Fruit fly (Drosophila melanogaster) whole organism, embryonic: ENCODE measurements around the gene Cln7.

Experiments used
- Ada2b ChIP-seq: fragments of 200-800 bp; sonication (Bioruptor generic); IDR thresholded peaks from 2 replicates; pipeline ENCODE4 v1.3.6; 2022; ENCODE audit warnings: missing biosample characterization, missing genetic modification characterization
- Atf-2 ChIP-seq: fragments of 200-800 bp; sonication (Bioruptor generic); optimal IDR thresholded peaks from 2 replicates; lab custom pipeline; 2016; ENCODE audit warnings: missing biosample characterization, missing genetic modification characterization
- Atf3 ChIP-seq: fragments of 200-800 bp; sonication (Bioruptor generic); optimal IDR thresholded peaks from 3 replicates; lab custom pipeline; 2016; ENCODE audit warnings: missing biosample characterization, missing genetic modification characterization
- CG10147 ChIP-seq: fragments of 200-800 bp; sonication (Bioruptor generic); optimal IDR thresholded peaks from 2 replicates; lab custom pipeline; 2019; ENCODE audit warnings: missing biosample characterization, mild to moderate bottlenecking, missing genetic modification characterization, moderate library complexity
- CG11085 ChIP-seq: fragments of 200-800 bp; sonication (Bioruptor generic); IDR thresholded peaks from 2 replicates; pipeline ENCODE4 v1.3.6; 2022; ENCODE audit warnings: missing biosample characterization, missing genetic modification characterization
- CG12104 ChIP-seq: fragments of 200-800 bp; sonication (Bioruptor generic); optimal IDR thresholded peaks from 3 replicates; lab custom pipeline; 2016; ENCODE audit warnings: missing biosample characterization, missing genetic modification characterization
- CG12769 ChIP-seq: fragments of 200-800 bp; sonication (Bioruptor generic); optimal IDR thresholded peaks from 2 replicates; lab custom pipeline; 2019; ENCODE audit warnings: missing biosample characterization, mild to moderate bottlenecking, missing genetic modification characterization, moderate library complexity
- CG13287 ChIP-seq: fragments of 200-800 bp; sonication (Bioruptor generic); IDR thresholded peaks from 2 replicates; pipeline ENCODE4 v1.3.6; 2022; ENCODE audit warnings: missing biosample characterization, missing genetic modification characterization; ENCODE audit not compliant: partially characterized antibody
- CG16813 ChIP-seq: fragments of 200-800 bp; sonication (Bioruptor generic); IDR thresholded peaks from 3 replicates; pipeline ENCODE4 v1.3.6; 2022; ENCODE audit warnings: missing biosample characterization, missing genetic modification characterization; ENCODE audit not compliant: partially characterized antibody
- CG30403 ChIP-seq: fragments of 200-800 bp; sonication (Bioruptor generic); optimal IDR thresholded peaks from 3 replicates; lab custom pipeline; 2016; ENCODE audit warnings: missing biosample characterization, missing genetic modification characterization
- CG30431 ChIP-seq: fragments of 200-800 bp; sonication (Bioruptor generic); optimal IDR thresholded peaks from 2 replicates; lab custom pipeline; 2017; ENCODE audit warnings: missing biosample characterization, missing genetic modification characterization
- CG3065 ChIP-seq: fragments of 200-800 bp; sonication (Bioruptor generic); optimal IDR thresholded peaks from 2 replicates; lab custom pipeline; 2016; ENCODE audit warnings: missing biosample characterization, missing genetic modification characterization
- CG31441 ChIP-seq: fragments of 200-800 bp; sonication (Bioruptor generic); IDR thresholded peaks from 2 replicates; pipeline ENCODE4 v1.3.6; 2022; ENCODE audit warnings: missing biosample characterization, missing genetic modification characterization
- CG33213 ChIP-seq: fragments of 200-800 bp; sonication (Bioruptor generic); optimal IDR thresholded peaks from 3 replicates; lab custom pipeline; 2016; ENCODE audit warnings: missing biosample characterization, missing genetic modification characterization
- CG3407 ChIP-seq: fragments of 200-800 bp; sonication (Bioruptor generic); optimal IDR thresholded peaks from 2 replicates; lab custom pipeline; 2018; ENCODE audit warnings: missing biosample characterization, mild to moderate bottlenecking, missing genetic modification characterization
- CG4328 ChIP-seq: fragments of 200-800 bp; sonication (Bioruptor generic); optimal IDR thresholded peaks from 3 replicates; lab custom pipeline; 2017; ENCODE audit warnings: missing biosample characterization, missing genetic modification reagents, missing genetic modification characterization
- CG4707 ChIP-seq: fragments of 200-800 bp; sonication (Bioruptor generic); optimal IDR thresholded peaks from 2 replicates; lab custom pipeline; 2018; ENCODE audit warnings: missing biosample characterization, mild to moderate bottlenecking, missing genetic modification characterization, moderate library complexity
- CG4820 ChIP-seq: fragments of 200-800 bp; sonication (Bioruptor generic); optimal IDR thresholded peaks from 3 replicates; lab custom pipeline; 2016; ENCODE audit warnings: missing biosample characterization, missing genetic modification characterization
- CG6683 ChIP-seq: fragments of 200-800 bp; sonication (Bioruptor generic); optimal IDR thresholded peaks from 2 replicates; lab custom pipeline; 2017; ENCODE audit warnings: missing biosample characterization, mild to moderate bottlenecking, missing genetic modification characterization, missing genetic modification reagents
- CG7745 ChIP-seq: fragments of 200-800 bp; sonication (Bioruptor generic); optimal IDR thresholded peaks from 2 replicates; lab custom pipeline; 2018; ENCODE audit warnings: missing biosample characterization, mild to moderate bottlenecking, missing genetic modification characterization, moderate library complexity
- CG7963 ChIP-seq: fragments of 200-800 bp; sonication (Bioruptor generic); IDR thresholded peaks from 3 replicates; pipeline ENCODE4 v1.3.6; 2022; ENCODE audit warnings: missing biosample characterization, missing genetic modification characterization; ENCODE audit not compliant: partially characterized antibody
- CG8281 ChIP-seq: fragments of 200-800 bp; sonication (Bioruptor generic); optimal IDR thresholded peaks from 2 replicates; lab custom pipeline; 2018; ENCODE audit warnings: missing biosample characterization, mild to moderate bottlenecking, missing genetic modification characterization, moderate library complexity
- CG8290 ChIP-seq, 3 experiments: fragments of 200-800 bp; sonication (Bioruptor generic); optimal IDR thresholded peaks; 2 replicates each; lab custom pipeline; 2016 to 2019; ENCODE audit warnings: missing biosample characterization in 3 of 3, missing genetic modification characterization in 3 of 3, mild to moderate bottlenecking in 2 of 3, moderate library complexity in 1 of 3
- Camta ChIP-seq: fragments of 200-800 bp; sonication (Bioruptor generic); optimal IDR thresholded peaks from 2 replicates; lab custom pipeline; 2016; ENCODE audit warnings: missing biosample characterization, missing genetic modification characterization
- HLH54F ChIP-seq: fragments of 200-800 bp; sonication (Bioruptor generic); optimal IDR thresholded peaks from 3 replicates; lab custom pipeline; 2016; ENCODE audit warnings: missing biosample characterization, missing genetic modification characterization
- HLHmδ ChIP-seq: fragments of 200-800 bp; sonication (Bioruptor generic); optimal IDR thresholded peaks from 2 replicates; lab custom pipeline; 2018; ENCODE audit warnings: missing biosample characterization, mild to moderate bottlenecking, missing genetic modification characterization, moderate library complexity
- HmgZ ChIP-seq: fragments of 200-800 bp; sonication (Bioruptor generic); optimal IDR thresholded peaks from 2 replicates; lab custom pipeline; 2018; ENCODE audit warnings: missing biosample characterization, mild to moderate bottlenecking, missing genetic modification characterization
- Lhr ChIP-seq: fragments of 200-800 bp; sonication (Bioruptor generic); optimal IDR thresholded peaks from 3 replicates; lab custom pipeline; 2017; ENCODE audit warnings: mild to moderate bottlenecking, missing biosample characterization, missing genetic modification reagents, missing genetic modification characterization
- al ChIP-seq: fragments of 200-800 bp; sonication (Bioruptor generic); IDR thresholded peaks from 2 replicates; pipeline ENCODE4 v1.3.6; 2022; ENCODE audit warnings: missing biosample characterization, missing genetic modification characterization
- ash1 ChIP-seq: fragments of 200-800 bp; sonication (Bioruptor generic); optimal IDR thresholded peaks from 2 replicates; lab custom pipeline; 2018; ENCODE audit warnings: missing biosample characterization, mild to moderate bottlenecking, missing genetic modification characterization
- bowl ChIP-seq: fragments of 200-800 bp; sonication (Bioruptor generic); IDR thresholded peaks from 2 replicates; pipeline ENCODE4 v1.3.6; 2022; ENCODE audit warnings: missing biosample characterization, missing genetic modification characterization
- cad ChIP-seq: fragments of >200 bp; optimal IDR thresholded peaks from 2 replicates; lab custom pipeline; 2017; ENCODE audit warnings: missing biosample characterization, missing genetic modification characterization
- cg ChIP-seq: fragments of 200-800 bp; sonication (Bioruptor generic); optimal IDR thresholded peaks from 3 replicates; lab custom pipeline; 2019; ENCODE audit warnings: missing biosample characterization, mild to moderate bottlenecking, missing genetic modification characterization, moderate library complexity
- crc ChIP-seq: fragments of 200-800 bp; sonication (Bioruptor generic); optimal IDR thresholded peaks from 2 replicates; lab custom pipeline; 2016; ENCODE audit warnings: missing biosample characterization, missing genetic modification characterization
- dati ChIP-seq: fragments of 200-800 bp; sonication (Bioruptor generic); IDR thresholded peaks from 2 replicates; pipeline ENCODE4 v1.3.6; 2022; ENCODE audit warnings: missing biosample characterization, missing genetic modification characterization
- fd102C ChIP-seq: fragments of 200-800 bp; sonication (Bioruptor generic); optimal IDR thresholded peaks from 2 replicates; lab custom pipeline; 2018; ENCODE audit warnings: missing biosample characterization, mild to moderate bottlenecking, missing genetic modification characterization, moderate library complexity
- gcm2 ChIP-seq: fragments of 200-800 bp; sonication (Bioruptor generic); optimal IDR thresholded peaks from 2 replicates; lab custom pipeline; 2016; ENCODE audit warnings: missing biosample characterization, missing genetic modification characterization
- hb ChIP-seq: fragments of 200-800 bp; sonication (Bioruptor generic); IDR thresholded peaks from 3 replicates; pipeline ENCODE4 v1.3.6; 2022; ENCODE audit warnings: missing biosample characterization, missing genetic modification characterization; ENCODE audit not compliant: partially characterized antibody
- ind ChIP-seq: fragments of 200-800 bp; sonication (Bioruptor generic); optimal IDR thresholded peaks from 3 replicates; lab custom pipeline; 2016; ENCODE audit warnings: missing biosample characterization, missing genetic modification characterization
- insv ChIP-seq, 2 experiments: fragments of 200-800 bp; sonication (Bioruptor generic); optimal IDR thresholded peaks; 3 replicates each; lab custom pipeline; 2016 to 2018; ENCODE audit warnings: missing biosample characterization in 2 of 2, missing genetic modification characterization in 2 of 2
- inv ChIP-seq: fragments of 200-800 bp; sonication (Bioruptor generic); IDR thresholded peaks from 2 replicates; pipeline ENCODE4 v1.3.6; 2022; ENCODE audit warnings: missing biosample characterization, missing genetic modification characterization; ENCODE audit not compliant: partially characterized antibody
- klu ChIP-seq: fragments of 200-800 bp; sonication (Bioruptor generic); IDR thresholded peaks from 2 replicates; pipeline ENCODE4 v1.3.6; 2022; ENCODE audit warnings: missing biosample characterization, missing genetic modification characterization
- nau ChIP-seq: fragments of 200-800 bp; sonication (Bioruptor generic); optimal IDR thresholded peaks from 3 replicates; lab custom pipeline; 2017; ENCODE audit warnings: missing biosample characterization, mild to moderate bottlenecking, missing genetic modification characterization, missing genetic modification reagents
- phol ChIP-seq: fragments of 200-800 bp; sonication (Bioruptor generic); optimal IDR thresholded peaks from 3 replicates; lab custom pipeline; 2018; ENCODE audit warnings: missing biosample characterization, mild to moderate bottlenecking, missing genetic modification characterization, moderate library complexity
- pros ChIP-seq: fragments of 200-800 bp; sonication (Bioruptor generic); optimal IDR thresholded peaks from 3 replicates; lab custom pipeline; 2019; ENCODE audit warnings: missing biosample characterization, mild to moderate bottlenecking, missing genetic modification characterization, moderate library complexity
- repo ChIP-seq: fragments of 200-800 bp; sonication (Bioruptor generic); optimal IDR thresholded peaks from 2 replicates; lab custom pipeline; 2016; ENCODE audit warnings: missing biosample characterization, missing genetic modification characterization
- sob ChIP-seq: fragments of 200-800 bp; sonication (Bioruptor generic); IDR thresholded peaks from 2 replicates; pipeline ENCODE4 v1.3.6; 2022; ENCODE audit warnings: missing biosample characterization, missing genetic modification characterization
- trh ChIP-seq: fragments of 200-800 bp; sonication (Bioruptor generic); optimal IDR thresholded peaks from 2 replicates; lab custom pipeline; 2016; ENCODE audit warnings: missing biosample characterization, missing genetic modification characterization
- tup ChIP-seq: fragments of 200-800 bp; sonication (Bioruptor generic); optimal IDR thresholded peaks from 2 replicates; lab custom pipeline; 2016; ENCODE audit warnings: missing biosample characterization, mild to moderate bottlenecking, missing genetic modification characterization, moderate library complexity

Gene Cln7

DNA sequence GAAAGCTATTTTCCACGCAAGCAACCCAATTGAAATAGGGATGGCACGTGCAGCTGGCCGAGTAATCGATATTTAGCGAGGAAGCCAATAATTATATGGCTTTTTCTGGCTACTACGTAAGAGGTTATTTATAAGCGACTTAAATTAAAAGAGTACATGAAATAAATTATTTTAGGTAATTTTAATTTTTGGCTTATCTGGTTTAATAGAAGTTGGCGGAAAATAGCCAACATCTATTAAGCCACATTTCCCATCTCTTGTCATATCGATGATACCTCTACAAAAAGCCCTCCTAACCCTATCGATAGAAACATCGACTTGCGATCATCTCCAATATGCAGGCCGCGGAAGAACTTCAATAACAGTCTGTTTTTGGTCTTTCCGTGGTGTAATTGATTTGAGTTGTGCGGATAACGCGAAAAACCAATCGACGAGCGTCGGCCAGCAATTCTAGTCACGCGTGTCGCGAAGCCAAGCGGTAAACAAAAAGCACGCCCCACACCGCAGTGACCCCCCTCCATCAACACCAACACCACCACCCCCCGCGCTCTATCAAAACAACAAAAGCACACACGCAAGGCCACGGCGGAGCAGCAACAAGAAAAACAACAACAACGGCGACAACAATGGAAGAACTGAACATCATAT is 3.1 kb upstream of the Cln7 start, which contains the start of the genes Srp19 and qm (continued):
- TF ChIP-seq dati (GFP tag; lab: Robert Waterston, UW) = no peak
- no peak for TF ChIP-seq crc
- TF ChIP-seq al (GFP tag; lab: Robert Waterston, UW) = peak; percentile 56; the same call in 1 of the 2 replicates
- no peak for TF ChIP-seq CG7745
- no peak for TF ChIP-seq bowl (GFP tag; lab: Robert Waterston, UW)
- no peak for TF ChIP-seq repo (GFP tag; lab: Kevin White, UChicago)
- no peak for TF ChIP-seq CG4328
- peak; percentile 20 for TF ChIP-seq HmgZ (tag; lab: Kevin White, UChicago)
- TF ChIP-seq CG10147 (GFP tag; lab: Kevin White, UChicago) = no peak
- peak; percentile 59 for TF ChIP-seq sob (GFP tag; lab: Robert Waterston, UW)
- no peak for TF ChIP-seq CG33213
- no peak for TF ChIP-seq CG30431
- TF ChIP-seq ash1 (GFP tag; lab: Kevin White, UChicago) = no peak
- peak; percentile 59 for TF ChIP-seq HLHmδ (GFP tag; lab: Kevin White, UChicago)
- TF ChIP-seq CG3065 (GFP tag; lab: Kevin White, UChicago) = no peak
- TF ChIP-seq insv (GFP tag; optimal IDR thresholded peaks at IDR 0.05; lab: Kevin White, UChicago) = peak in 1 of 2 experiments; percentile 23
- TF ChIP-seq ind (GFP tag; lab: Kevin White, UChicago) = peak; percentile 57
- TF ChIP-seq CG4820 (GFP tag; lab: Kevin White, UChicago) = peak; percentile 6
- TF ChIP-seq CG31441 (GFP tag; lab: Robert Waterston, UW) = peak; percentile 50; the same call in 1 of the 2 replicates
- TF ChIP-seq CG12769 (tag; lab: Kevin White, UChicago) = peak; percentile 24
- peak; percentile 88 for TF ChIP-seq inv (GFP tag; lab: Robert Waterston, UW)
- peak; percentile 53 for TF ChIP-seq Camta (GFP tag; lab: Kevin White, UChicago)
- TF ChIP-seq gcm2 = no peak
- peak; percentile 31; the same call in 1 of the 2 replicates for TF ChIP-seq Ada2b
- TF ChIP-seq CG4707 = no peak
- peak; percentile 26 for TF ChIP-seq pros (GFP tag; lab: Kevin White, UChicago)
- peak; percentile 45 for TF ChIP-seq CG8290 (GFP tag; optimal IDR thresholded peaks at IDR 0.05; lab: Kevin White, UChicago)
- TF ChIP-seq CG8290 (tag; optimal IDR thresholded peaks at IDR 0.05; lab: Kevin White, UChicago) = peak in 1 of 2 experiments; percentile 49
- TF ChIP-seq CG3407 (GFP tag; lab: Kevin White, UChicago) = no peak
- peak; percentile 68 for TF ChIP-seq phol (tag; lab: Kevin White, UChicago)
- TF ChIP-seq cad (GFP tag; lab: Kevin White, UChicago) = no peak
- TF ChIP-seq tup (GFP tag; lab: Kevin White, UChicago) = no peak
- TF ChIP-seq Lhr (GFP tag; lab: Kevin White, UChicago) = no peak
- 0 out of 2 replicates have a peak, but pooled peaks have one; percentile 12 for TF ChIP-seq CG11085 (GFP tag; lab: Robert Waterston, UW)
- no peak for TF ChIP-seq fd102C (GFP tag; lab: Kevin White, UChicago)
- TF ChIP-seq CG7963 = no peak; the same call in 2 of the 3 replicates
- peak; percentile 71 for TF ChIP-seq hb (GFP tag; lab: Robert Waterston, UW)
- TF ChIP-seq CG12104 (GFP tag; lab: Kevin White, UChicago) = peak; percentile 37
- peak; percentile 1 for TF ChIP-seq Atf3 (GFP tag; lab: Kevin White, UChicago)
- TF ChIP-seq CG8281 (tag; lab: Kevin White, UChicago) = no peak
- TF ChIP-seq klu = peak; percentile 61; the same call in 1 of the 2 replicates
- no peak for TF ChIP-seq trh
- peak; percentile 86 for TF ChIP-seq CG16813 (GFP tag; lab: Robert Waterston, UW)
- TF ChIP-seq Atf-2 (GFP tag; lab: Kevin White, UChicago) = peak; percentile 0
- TF ChIP-seq CG13287 (GFP tag; lab: Robert Waterston, UW) = peak; percentile 87
- TF ChIP-seq CG30403 (GFP tag; lab: Kevin White, UChicago) = peak; percentile 84
- TF ChIP-seq CG6683 (GFP tag; lab: Kevin White, UChicago) = no peak
- no peak for TF ChIP-seq cg (GFP tag; lab: Kevin White, UChicago)
- peak; percentile 29 for TF ChIP-seq nau
- peak; percentile 47 for TF ChIP-seq HLH54F (GFP tag; lab: Kevin White, UChicago)
